Worm (Caenorhabditis elegans): ENCODE data around the gene Y25C1A.7.

DNA sequence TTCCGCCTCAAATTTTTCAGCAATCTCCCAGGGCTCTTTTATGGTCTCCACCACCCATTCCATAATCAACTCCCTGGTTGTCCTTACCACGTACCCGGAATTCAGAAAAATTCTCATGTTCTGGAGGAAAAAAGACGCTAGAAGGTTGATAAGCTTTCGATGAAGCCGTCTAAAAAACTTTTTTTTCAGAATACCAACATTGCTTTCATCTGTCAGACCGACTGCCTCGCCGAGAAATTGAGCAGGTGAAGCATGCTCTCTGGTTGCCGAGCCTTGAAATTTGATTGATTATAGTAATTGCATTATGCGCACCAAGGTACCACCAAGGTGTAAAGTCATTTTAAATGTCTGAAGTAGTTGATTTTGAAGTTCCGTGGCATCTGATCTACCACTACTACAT is 25.0 kb downstream of the Y25C1A.7 start, which contains the start of gene sri-30:
- TF ChIP-seq nhr-237 (tag; optimal IDR thresholded peaks at IDR 0.05) (no peak), lsy-2 (tag; optimal IDR thresholded peaks at IDR 0.05) (no peak), unc-39 (tag; optimal IDR thresholded peaks at IDR 0.05) (no peak), unc-62 (GFP tag; optimal IDR thresholded peaks at IDR 0.05) (no peak), ztf-11 (tag; optimal IDR thresholded peaks at IDR 0.05) (no peak), mep-1 (tag; optimal IDR thresholded peaks at IDR 0.05) (no peak), sem-2 (GFP tag; optimal IDR thresholded peaks at IDR 0.05) (no peak), tbx-8 (GFP tag; optimal IDR thresholded peaks at IDR 0.05) (no peak), sptf-1 (tag; optimal IDR thresholded peaks at IDR 0.05) (no peak), unc-120 (tag; optimal IDR thresholded peaks at IDR 0.05; ENCODE audit: poor library complexity, severe bottlenecking) (no peak), ceh-39 (tag; optimal IDR thresholded peaks at IDR 0.05) (no peak), nhr-76 (tag; optimal IDR thresholded peaks at IDR 0.05) (no peak), pha-4 (tag; optimal IDR thresholded peaks at IDR 0.05) (no peak)

Data from whole organism, mixed stage, embryonic.